Worm (Caenorhabditis elegans) whole organism, L4/young adult: Measurements from ENCODE around the gene elt-3.

Experiments used
- W03F9.2 ChIP-seq: fragments of 150-350 bp; optimal IDR thresholded peaks from 2 replicates; lab custom pipeline; 2014; ENCODE audit warnings: missing biosample characterization, missing genetic modification characterization
- dao-5 ChIP-seq: sonication (generic microtip); optimal IDR thresholded peaks from 2 replicates; lab custom pipeline; 2016; ENCODE audit warnings: missing genotype, missing genetic modification characterization, moderate library complexity, missing compliant biosample characterization

DNA sequence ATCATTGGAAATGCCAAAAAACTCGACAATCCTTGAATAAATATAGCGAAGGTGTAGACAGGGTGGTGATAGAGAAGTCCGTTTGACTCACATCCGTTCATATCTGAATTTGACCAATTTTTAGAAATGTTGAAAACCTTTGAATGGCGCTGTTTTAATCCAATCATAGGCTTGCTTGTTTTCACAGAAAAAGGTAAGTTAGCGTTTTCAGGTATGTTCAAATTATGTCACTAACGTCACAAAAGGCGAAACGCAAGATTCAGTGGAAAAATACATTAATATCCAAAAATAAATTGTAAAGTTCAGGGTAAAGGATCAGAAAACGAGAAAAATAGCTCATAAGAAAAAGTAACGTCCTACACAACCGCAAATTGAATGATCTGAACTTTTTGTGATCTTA is 34.6 kb upstream of the elt-3 start, which contains the start of gene sra-38:
- no peak for TF ChIP-seq dao-5 (tag; lab: Kevin White, UChicago)
- no peak for TF ChIP-seq W03F9.2
